Worm (Caenorhabditis elegans) whole organism, early embryonic: ENCODE results near the gene ceh-27.

Source experiments
- B0310.2 ChIP-seq: sonication (generic microtip); optimal IDR thresholded peaks from 2 replicates; lab custom pipeline; 2016; ENCODE audit warnings: mild to moderate bottlenecking, missing genetic modification characterization, missing compliant biosample characterization
- F13C5.2 ChIP-seq: sonication (generic microtip); optimal IDR thresholded peaks from 2 replicates; lab custom pipeline; 2017; ENCODE audit warnings: mild to moderate bottlenecking, missing genetic modification characterization, inconsistent platforms, missing compliant biosample characterization
- aly-1 ChIP-seq: sonication (generic microtip); optimal IDR thresholded peaks from 2 replicates; lab custom pipeline; 2016; ENCODE audit warnings: missing genetic modification characterization, missing compliant biosample characterization
- ama-1 ChIP-seq: fragments of 150-350 bp; optimal IDR thresholded peaks from 2 replicates; lab custom pipeline; 2014
- ceh-13 ChIP-seq: fragments of 200-800 bp; sonication (Bioruptor generic); optimal IDR thresholded peaks from 2 replicates; lab custom pipeline; 2018; ENCODE audit warnings: mild to moderate bottlenecking, missing genetic modification characterization, missing compliant biosample characterization
- ceh-36 ChIP-seq: sonication (generic microtip); optimal IDR thresholded peaks from 2 replicates; lab custom pipeline; 2016; ENCODE audit warnings: missing genetic modification characterization, inconsistent platforms, missing compliant biosample characterization
- ets-7 ChIP-seq: sonication (generic microtip); optimal IDR thresholded peaks from 2 replicates; lab custom pipeline; 2016; ENCODE audit warnings: missing genotype, missing genetic modification characterization, missing compliant biosample characterization
- flt-1 ChIP-seq: fragments of 200-800 bp; sonication (Bioruptor generic); IDR thresholded peaks from 2 replicates; pipeline ENCODE4 v1.3.6; 2022; ENCODE audit warnings: missing genetic modification characterization, missing compliant biosample characterization
- hmbx-1 ChIP-seq: sonication (generic microtip); optimal IDR thresholded peaks from 2 replicates; lab custom pipeline; 2016; ENCODE audit warnings: mild to moderate bottlenecking, missing genetic modification characterization, missing compliant biosample characterization
- hmg-4 ChIP-seq: fragments of 200-800 bp; sonication (Bioruptor generic); optimal IDR thresholded peaks from 2 replicates; lab custom pipeline; 2018; ENCODE audit warnings: mild to moderate bottlenecking, missing genetic modification characterization, missing compliant biosample characterization
- hnd-1 ChIP-seq: sonication (generic microtip); optimal IDR thresholded peaks from 2 replicates; lab custom pipeline; 2016; ENCODE audit warnings: missing genetic modification characterization, missing compliant biosample characterization
- pes-1 ChIP-seq: fragments of 200-800 bp; sonication (Bioruptor generic); IDR thresholded peaks from 2 replicates; pipeline ENCODE4 v1.3.6; 2022; ENCODE audit warnings: missing genetic modification reagents, missing genetic modification characterization, missing compliant biosample characterization
- scrt-1 ChIP-seq: fragments of 200-800 bp; sonication (Bioruptor generic); IDR thresholded peaks from 2 replicates; pipeline ENCODE4 v1.3.6; 2022; ENCODE audit warnings: missing genetic modification characterization, missing compliant biosample characterization
- sea-1 ChIP-seq: fragments of 200-800 bp; sonication (Bioruptor generic); conservative IDR thresholded peaks from 2 replicates; pipeline ENCODE4 v1.3.6; 2022; ENCODE audit warnings: missing genetic modification characterization, missing compliant biosample characterization
- tbx-11 ChIP-seq: fragments of 200-800 bp; sonication (Bioruptor generic); IDR thresholded peaks from 2 replicates; pipeline ENCODE4 v1.3.6; 2022; ENCODE audit warnings: missing genetic modification characterization, missing compliant biosample characterization
- tbx-37 ChIP-seq: fragments of 200-800 bp; sonication (Bioruptor generic); conservative IDR thresholded peaks from 2 replicates; pipeline ENCODE4 v1.3.6; 2022; ENCODE audit warnings: missing genetic modification reagents, missing genetic modification characterization, missing compliant biosample characterization
- tra-4 ChIP-seq: sonication (generic microtip); optimal IDR thresholded peaks from 2 replicates; lab custom pipeline; 2017; ENCODE audit warnings: missing genetic modification characterization, missing compliant biosample characterization

Gene ceh-27

ce11 chrV:11635587-11635986 lies 29.3 kb downstream of the ceh-27 start:
- no peak for TF ChIP-seq ama-1 (lab: Kevin White, UChicago)
- no peak for TF ChIP-seq tbx-37 (GFP tag; lab: Robert Waterston, UW)
- TF ChIP-seq ets-7 (tag; lab: Kevin White, UChicago): no peak

ce11 chrV:11631128-11631527 lies 33.8 kb downstream of the ceh-27 start:
- TF ChIP-seq aly-1 (no peak), sea-1 (GFP tag; lab: Robert Waterston, UW) (no peak), ceh-36 (tag; lab: Kevin White, UChicago) (no peak), hnd-1 (tag; lab: Kevin White, UChicago) (no peak), tbx-37 (GFP tag; lab: Robert Waterston, UW) (no peak)

ce11 chrV:11629222-11630026 lies 35.5 kb downstream of the ceh-27 start, which contains the start of gene F35B12.10:
Gene F35B12.10, minus strand, starts transcription at chrV:11629272.
- TF ChIP-seq hnd-1 (tag; lab: Kevin White, UChicago): no peak
- TF ChIP-seq tbx-37 (GFP tag; lab: Robert Waterston, UW): no peak
- no peak for TF ChIP-seq ama-1 (lab: Kevin White, UChicago)
- TF ChIP-seq hmg-4 (GFP tag; lab: Kevin White, UChicago): no peak
- TF ChIP-seq pes-1 (GFP tag; lab: Robert Waterston, UW): no peak
- TF ChIP-seq ceh-13 (GFP tag; lab: Kevin White, UChicago): no peak

- no peak for TF ChIP-seq ceh-13 (GFP tag; lab: Kevin White, UChicago)
- TF ChIP-seq aly-1: no peak
- no peak for TF ChIP-seq tbx-11 (GFP tag; lab: Robert Waterston, UW)
- TF ChIP-seq ets-7 (tag; lab: Kevin White, UChicago): no peak
- no peak for TF ChIP-seq ama-1 (lab: Kevin White, UChicago)
- TF ChIP-seq B0310.2 (tag; lab: Kevin White, UChicago): no peak
- TF ChIP-seq F13C5.2 (tag; lab: Kevin White, UChicago): no peak
- no peak for TF ChIP-seq sea-1 (GFP tag; lab: Robert Waterston, UW)
- TF ChIP-seq scrt-1 (GFP tag; lab: Robert Waterston, UW): no peak
- no peak for TF ChIP-seq ceh-36 (tag; lab: Kevin White, UChicago)
- TF ChIP-seq tra-4 (tag; lab: Kevin White, UChicago): no peak
- TF ChIP-seq hmg-4 (GFP tag; lab: Kevin White, UChicago): no peak
- no peak for TF ChIP-seq flt-1 (GFP tag; lab: Robert Waterston, UW)
- no peak for TF ChIP-seq hnd-1 (tag; lab: Kevin White, UChicago)
These were observed 37.1 kb downstream of the ceh-27 start for ce11 chrV:11627837-11628236.

ce11 chrV:11624954-11625353 lies 39.9 kb downstream of the ceh-27 start:
- TF ChIP-seq ets-7 (tag; lab: Kevin White, UChicago) (no peak), hnd-1 (tag; lab: Kevin White, UChicago) (no peak)

ce11 chrV:11621276-11621675 lies 43.6 kb downstream of the ceh-27 start:
- TF ChIP-seq tbx-11 (GFP tag; lab: Robert Waterston, UW) (no peak), hnd-1 (tag; lab: Kevin White, UChicago) (no peak), hmbx-1 (tag; lab: Kevin White, UChicago) (no peak), ceh-36 (tag; lab: Kevin White, UChicago) (no peak), pes-1 (GFP tag; lab: Robert Waterston, UW) (no peak), B0310.2 (tag; lab: Kevin White, UChicago) (no peak), hmg-4 (GFP tag; lab: Kevin White, UChicago) (no peak), sea-1 (GFP tag; lab: Robert Waterston, UW) (no peak), ama-1 (lab: Kevin White, UChicago) (no peak), tra-4 (tag; lab: Kevin White, UChicago) (no peak), tbx-37 (GFP tag; lab: Robert Waterston, UW) (no peak), scrt-1 (GFP tag; lab: Robert Waterston, UW) (no peak), ets-7 (tag; lab: Kevin White, UChicago) (no peak)

ce11 chrV:11620081-11620480 lies 44.8 kb downstream of the ceh-27 start:
- no peak for TF ChIP-seq ama-1 (lab: Kevin White, UChicago)
- TF ChIP-seq hmg-4 (GFP tag; lab: Kevin White, UChicago): no peak
- no peak for TF ChIP-seq B0310.2 (tag; lab: Kevin White, UChicago)
- no peak for TF ChIP-seq ceh-13 (GFP tag; lab: Kevin White, UChicago)
- TF ChIP-seq tbx-37 (GFP tag; lab: Robert Waterston, UW): no peak
- no peak for TF ChIP-seq flt-1 (GFP tag; lab: Robert Waterston, UW)
- TF ChIP-seq scrt-1 (GFP tag; lab: Robert Waterston, UW): no peak
- no peak for TF ChIP-seq sea-1 (GFP tag; lab: Robert Waterston, UW)
- TF ChIP-seq ceh-36 (tag; lab: Kevin White, UChicago): no peak
- TF ChIP-seq tbx-11 (GFP tag; lab: Robert Waterston, UW): no peak
- no peak for TF ChIP-seq tra-4 (tag; lab: Kevin White, UChicago)
- TF ChIP-seq aly-1: no peak
- no peak for TF ChIP-seq ets-7 (tag; lab: Kevin White, UChicago)
- TF ChIP-seq pes-1 (GFP tag; lab: Robert Waterston, UW): no peak
- TF ChIP-seq F13C5.2 (tag; lab: Kevin White, UChicago): no peak
- TF ChIP-seq hmbx-1 (tag; lab: Kevin White, UChicago): no peak
- TF ChIP-seq hnd-1 (tag; lab: Kevin White, UChicago): no peak
